Worm (Caenorhabditis elegans): ENCODE data around the gene str-71.

DNA sequence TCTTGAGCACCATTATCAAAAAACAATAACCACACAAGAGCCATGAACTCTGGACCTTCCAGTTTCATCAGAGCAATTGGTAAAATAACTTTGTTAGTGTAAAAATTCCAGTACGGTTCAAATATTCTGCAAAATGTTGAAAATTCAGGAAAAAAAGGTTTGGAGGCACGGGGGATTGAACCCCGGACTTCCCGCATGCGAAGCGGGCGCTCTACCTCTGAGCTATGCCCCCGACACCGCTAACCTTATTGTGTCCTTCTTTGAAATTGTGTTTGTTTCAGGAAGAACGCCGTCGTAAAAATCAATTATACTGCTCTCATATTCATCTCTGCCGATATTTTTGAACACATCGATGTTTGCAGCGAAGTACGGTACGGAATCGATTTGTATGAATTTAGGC lies 20.8 kb upstream of the str-71 start:
- TF ChIP-seq him-1 (tag; optimal IDR thresholded peaks at IDR 0.05) = no peak
- TF ChIP-seq dao-5 (tag; optimal IDR thresholded peaks at IDR 0.05) = no peak
- TF ChIP-seq W03F9.2 (tag; optimal IDR thresholded peaks at IDR 0.05) = no peak

All from whole organism, L4/young adult.